Fruit fly (Drosophila melanogaster) whole organism: ENCODE data around the gene Ube4B.

Experiments used
- CG8478 ChIP-seq: fragments of >200 bp; optimal IDR thresholded peaks from 2 replicates; lab custom pipeline; 2018; ENCODE audit warnings: inconsistent platforms
- pan ChIP-seq: fragments of >200 bp; optimal IDR thresholded peaks from 2 replicates; lab custom pipeline; 2017
- psq ChIP-seq: fragments of >200 bp; optimal IDR thresholded peaks from 2 replicates; lab custom pipeline; 2017
- usp ChIP-seq: fragments of >200 bp; optimal IDR thresholded peaks from 2 replicates; lab custom pipeline; 2017; ENCODE audit warnings: missing biosample characterization, missing genetic modification characterization, mixed read lengths

DNA sequence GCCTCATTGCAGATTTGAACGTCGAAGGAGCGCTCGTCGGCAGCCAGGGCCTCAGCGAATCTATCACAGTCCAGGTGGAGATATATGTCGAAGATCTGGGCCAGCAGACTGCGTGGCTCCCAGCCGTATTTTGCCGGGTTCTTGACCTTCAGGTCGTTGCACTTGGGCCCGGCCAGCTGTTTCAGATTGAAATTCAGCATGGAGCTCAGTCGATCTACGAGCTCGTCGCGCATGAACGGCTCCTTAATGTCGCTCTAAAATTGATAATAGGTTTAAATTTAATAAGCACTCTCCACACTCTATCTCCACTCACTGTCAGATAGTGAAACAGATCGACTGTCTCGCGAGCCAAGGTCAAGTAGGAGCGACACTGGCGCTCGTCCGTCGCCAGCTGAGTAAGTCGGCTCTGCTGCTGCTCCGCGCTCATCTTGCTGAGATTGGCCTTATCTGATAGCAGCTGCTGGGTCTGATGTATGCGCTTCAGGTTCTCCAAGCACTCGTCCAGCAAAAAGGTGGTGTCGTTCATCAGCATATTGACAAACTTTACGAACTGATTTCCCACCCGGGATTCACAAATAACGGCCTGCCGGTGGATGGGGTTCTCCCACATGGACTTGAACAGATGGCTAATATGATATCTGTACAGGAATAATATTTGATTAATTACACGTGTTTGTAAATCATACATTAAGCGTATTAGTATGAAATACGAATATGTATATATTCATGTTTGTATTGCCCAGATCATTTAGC lies 5.0 kb downstream of the Ube4B start:
- TF ChIP-seq psq (lab: Kevin White, UChicago) (no peak), pan (lab: Kevin White, UChicago) (no peak), CG8478 (lab: Kevin White, UChicago) (no peak), usp (GFP tag; lab: Kevin White, UChicago) (no peak)
